Worm (Caenorhabditis elegans) whole organism, early embryonic: ENCODE measurements around the gene btb-6.

Experiments used
- B0310.2 ChIP-seq: sonication (generic microtip); optimal IDR thresholded peaks from 2 replicates; lab custom pipeline; 2016; ENCODE audit warnings: mild to moderate bottlenecking, missing genetic modification characterization, missing compliant biosample characterization
- F13C5.2 ChIP-seq: sonication (generic microtip); optimal IDR thresholded peaks from 2 replicates; lab custom pipeline; 2017; ENCODE audit warnings: mild to moderate bottlenecking, missing genetic modification characterization, inconsistent platforms, missing compliant biosample characterization
- aly-1 ChIP-seq: sonication (generic microtip); optimal IDR thresholded peaks from 2 replicates; lab custom pipeline; 2016; ENCODE audit warnings: missing genetic modification characterization, missing compliant biosample characterization
- ama-1 ChIP-seq: fragments of 150-350 bp; optimal IDR thresholded peaks from 2 replicates; lab custom pipeline; 2014
- ceh-13 ChIP-seq: fragments of 200-800 bp; sonication (Bioruptor generic); optimal IDR thresholded peaks from 2 replicates; lab custom pipeline; 2018; ENCODE audit warnings: mild to moderate bottlenecking, missing genetic modification characterization, missing compliant biosample characterization
- ets-7 ChIP-seq: sonication (generic microtip); optimal IDR thresholded peaks from 2 replicates; lab custom pipeline; 2016; ENCODE audit warnings: missing genotype, missing genetic modification characterization, missing compliant biosample characterization
- hmg-4 ChIP-seq: fragments of 200-800 bp; sonication (Bioruptor generic); optimal IDR thresholded peaks from 2 replicates; lab custom pipeline; 2018; ENCODE audit warnings: mild to moderate bottlenecking, missing genetic modification characterization, missing compliant biosample characterization
- pes-1 ChIP-seq: fragments of 200-800 bp; sonication (Bioruptor generic); IDR thresholded peaks from 2 replicates; pipeline ENCODE4 v1.3.6; 2022; ENCODE audit warnings: missing genetic modification reagents, missing genetic modification characterization, missing compliant biosample characterization
- tbx-37 ChIP-seq: fragments of 200-800 bp; sonication (Bioruptor generic); conservative IDR thresholded peaks from 2 replicates; pipeline ENCODE4 v1.3.6; 2022; ENCODE audit warnings: missing genetic modification reagents, missing genetic modification characterization, missing compliant biosample characterization
- tra-4 ChIP-seq: sonication (generic microtip); optimal IDR thresholded peaks from 2 replicates; lab custom pipeline; 2017; ENCODE audit warnings: missing genetic modification characterization, missing compliant biosample characterization

The btb-6 gene

DNA sequence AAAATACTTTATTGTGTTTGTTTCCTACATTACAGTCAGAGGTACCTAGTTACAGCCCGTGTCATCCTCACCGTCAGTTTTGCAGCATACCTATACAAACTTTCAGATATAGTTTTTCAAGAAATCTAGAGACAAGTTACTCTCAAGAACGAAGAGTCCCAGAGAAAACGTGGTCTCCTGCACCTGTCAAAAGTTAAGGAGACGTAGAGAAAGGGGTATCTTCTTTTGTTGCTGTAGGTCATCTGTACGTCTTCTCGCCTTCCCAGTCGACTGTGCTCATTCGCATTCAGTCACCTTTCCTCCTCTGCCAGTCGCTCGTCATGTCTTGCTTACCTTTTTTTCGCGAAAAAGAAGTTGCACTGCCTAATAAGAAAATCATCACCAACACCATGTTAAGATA lies 46.5 kb downstream of the btb-6 start, which contains the start of gene F36H5.4:
F36H5.4 (plus strand) TSS at position 301 of the 400 bp plus-strand sequence.
- TF ChIP-seq ama-1 (lab: Kevin White, UChicago) = no peak

DNA sequence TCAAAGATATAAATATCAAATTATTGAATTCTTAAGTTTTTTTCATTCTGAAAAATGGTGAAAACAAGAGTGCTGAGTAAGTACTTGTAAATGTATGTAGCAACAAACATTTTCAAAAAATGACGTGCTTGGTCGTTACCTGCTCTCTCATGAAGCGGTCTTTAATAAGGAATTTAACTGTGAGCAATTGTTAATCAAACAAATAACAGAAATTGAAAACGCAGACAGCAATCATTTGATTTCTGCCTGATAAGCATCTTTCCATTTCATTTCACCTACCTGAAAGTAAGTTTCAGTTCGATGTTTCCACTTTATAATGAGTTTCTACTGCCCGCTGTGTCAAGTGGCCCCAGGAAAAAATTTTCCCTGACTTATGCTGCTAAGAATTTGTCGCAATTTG lies 48.0 kb downstream of the btb-6 start, which contains the start of gene math-28:
math-28 (plus strand) TSS at position 301 of the 400 bp plus-strand sequence.
- TF ChIP-seq tbx-37 (GFP tag; lab: Robert Waterston, UW) (no peak), ceh-13 (GFP tag; lab: Kevin White, UChicago) (no peak), ets-7 (no peak), hmg-4 (GFP tag; lab: Kevin White, UChicago) (no peak), ama-1 (lab: Kevin White, UChicago) (no peak), aly-1 (tag; lab: Kevin White, UChicago) (no peak), B0310.2 (tag; lab: Kevin White, UChicago) (no peak), tra-4 (tag; lab: Kevin White, UChicago) (no peak), pes-1 (no peak), F13C5.2 (tag; lab: Kevin White, UChicago) (no peak)
